Worm (Caenorhabditis elegans) whole organism, young adult: ENCODE measurements around the gene tsp-1.

ENCODE experiments used
- Y67H2A.10 ChIP-seq: fragments of 200-800 bp; sonication (Bioruptor generic); conservative IDR thresholded peaks from 2 replicates; pipeline ENCODE4 v1.3.6; 2022; ENCODE audit warnings: missing genetic modification reagents, missing genetic modification characterization, missing compliant biosample characterization
- lin-26 ChIP-seq: fragments of 200-800 bp; sonication (Bioruptor generic); IDR thresholded peaks from 2 replicates; pipeline ENCODE4 v1.3.6; 2022; ENCODE audit warnings: missing genetic modification reagents, missing genetic modification characterization, missing compliant biosample characterization
- unc-130 ChIP-seq: sonication (generic microtip); optimal IDR thresholded peaks from 2 replicates; lab custom pipeline; 2016; ENCODE audit warnings: missing genetic modification reagents, missing genetic modification characterization, missing compliant biosample characterization

ce11 chrIII:8216224-8216623, 23.0 kb downstream of the tsp-1 start, which contains the start of gene unc-86:
- no peak for TF ChIP-seq lin-26 (GFP tag; lab: Robert Waterston, UW)
- no peak for TF ChIP-seq unc-130 (GFP tag; lab: Kevin White, UChicago)
- TF ChIP-seq Y67H2A.10 (GFP tag; lab: Robert Waterston, UW), result no peak
